Fruit fly (Drosophila melanogaster): ENCODE measurements around the gene Top1.

Top1 gene

DNA sequence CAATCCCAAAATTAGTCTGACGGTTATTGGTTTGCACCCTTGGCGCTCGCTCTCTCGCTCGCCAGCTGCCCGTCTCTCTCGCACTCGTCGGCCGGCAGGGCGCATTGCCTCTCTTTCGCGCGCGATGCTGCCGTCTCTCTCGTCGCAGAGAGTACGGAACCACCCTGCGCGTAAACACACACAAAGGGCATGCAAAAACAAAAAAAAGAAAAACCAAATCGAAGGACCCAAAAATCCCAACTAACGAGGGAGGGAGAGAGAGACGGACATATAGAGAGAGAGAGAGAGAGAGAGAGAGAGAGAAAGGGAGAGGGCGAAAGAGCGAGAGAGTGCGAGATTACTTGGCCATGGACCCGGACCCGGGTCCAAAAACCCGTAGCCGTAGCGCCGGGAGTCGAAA is 37.1 kb downstream of the Top1 start:
- peak; percentile 95 for TF ChIP-seq Nf-YB (GFP tag; optimal IDR thresholded peaks at IDR 0.05)
- TF ChIP-seq cad (GFP tag; optimal IDR thresholded peaks at IDR 0.05) = no peak
- no peak for TF ChIP-seq phol (tag; optimal IDR thresholded peaks at IDR 0.05)
- no peak for TF ChIP-seq Dbx (GFP tag; IDR thresholded peaks at IDR 0.05)
- TF ChIP-seq Ets65A (GFP tag) = peak; percentile 74
- no peak for TF ChIP-seq grn (GFP tag; optimal IDR thresholded peaks at IDR 0.05)
- TF ChIP-seq CG8281 (tag; optimal IDR thresholded peaks at IDR 0.05) = no peak
- 0 out of 2 replicates have a peak, but pooled peaks have one; percentile 24 for TF ChIP-seq Adf1 (GFP tag; IDR thresholded peaks at IDR 0.05)
- no peak for TF ChIP-seq CG18619 (GFP tag; optimal IDR thresholded peaks at IDR 0.05)
- TF ChIP-seq GATAe (GFP tag; conservative IDR thresholded peaks at IDR 0.05) = no peak
- TF ChIP-seq Trl (optimal IDR thresholded peaks at IDR 0.05) = peak; percentile 29 to 55
- TF ChIP-seq Trl (GFP tag; optimal IDR thresholded peaks at IDR 0.05) = no peak
- TF ChIP-seq CG30020 (tag; optimal IDR thresholded peaks at IDR 0.05) = no peak
- no peak for TF ChIP-seq ttk (GFP tag; IDR thresholded peaks at IDR 0.05)
- no peak for TF ChIP-seq lab (GFP tag; optimal IDR thresholded peaks at IDR 0.05)
- no peak for TF ChIP-seq Rfx (GFP tag; IDR thresholded peaks at IDR 0.05)
- TF ChIP-seq Hr39 (optimal IDR thresholded peaks at IDR 0.05) = peak; percentile 13
- TF ChIP-seq CG12659 (GFP tag; optimal IDR thresholded peaks at IDR 0.05) = no peak
- peak; percentile 31 for TF ChIP-seq CoRest (tag; optimal IDR thresholded peaks at IDR 0.05)
- TF ChIP-seq E2f1 (GFP tag; IDR thresholded peaks at IDR 0.05) = no peak
- no peak for TF ChIP-seq CG17829 (tag; optimal IDR thresholded peaks at IDR 0.05)
- no peak for TF ChIP-seq BEAF-32 (GFP tag; optimal IDR thresholded peaks at IDR 0.05)
- TF ChIP-seq Lim3 (GFP tag; IDR thresholded peaks at IDR 0.05) = no peak
- TF ChIP-seq CG9797 (GFP tag; optimal IDR thresholded peaks at IDR 0.05) = no peak
- TF ChIP-seq CG17568 (GFP tag; optimal IDR thresholded peaks at IDR 0.05) = no peak
- TF ChIP-seq CG2199 (GFP tag; IDR thresholded peaks at IDR 0.05) = 0 out of 3 replicates have a peak, but pooled peaks have one; percentile 33
- peak; percentile 97 for TF ChIP-seq Nf-YC (tag; optimal IDR thresholded peaks at IDR 0.05)
- TF ChIP-seq CG2678 (tag; optimal IDR thresholded peaks at IDR 0.05) = no peak
- no peak for TF ChIP-seq CG2889 (GFP tag; IDR thresholded peaks at IDR 0.05)
- no peak for TF ChIP-seq Dek (tag; optimal IDR thresholded peaks at IDR 0.05)
- TF ChIP-seq CG3407 (GFP tag; optimal IDR thresholded peaks at IDR 0.05) = no peak
- TF ChIP-seq CG6272 (GFP tag; IDR thresholded peaks at IDR 0.05) = no peak
- no peak for TF ChIP-seq Fer2 (tag; optimal IDR thresholded peaks at IDR 0.05)
- TF ChIP-seq CG17359 (tag; optimal IDR thresholded peaks at IDR 0.05) = no peak
- no peak for TF ChIP-seq wdn (GFP tag; IDR thresholded peaks at IDR 0.05)
- TF ChIP-seq CG8089 (GFP tag; optimal IDR thresholded peaks at IDR 0.05) = no peak
- peak; percentile 26 for TF ChIP-seq Deaf1 (tag; optimal IDR thresholded peaks at IDR 0.05)
- TF ChIP-seq Neu2 (GFP tag; optimal IDR thresholded peaks at IDR 0.05; ENCODE audit: borderline replicate concordance) = no peak
- TF ChIP-seq Lpt (GFP tag; optimal IDR thresholded peaks at IDR 0.05) = no peak
- no peak for TF ChIP-seq Gsc (GFP tag; IDR thresholded peaks at IDR 0.05)
- peak; percentile 99 for TF ChIP-seq ewg (GFP tag; optimal IDR thresholded peaks at IDR 0.05)
- no peak for TF ChIP-seq pita (GFP tag; optimal IDR thresholded peaks at IDR 0.05)
- no peak for TF ChIP-seq CG18764 (GFP tag; optimal IDR thresholded peaks at IDR 0.05)
- TF ChIP-seq CG15696 (tag; optimal IDR thresholded peaks at IDR 0.05) = no peak
- no peak for TF ChIP-seq CG10274 (GFP tag; optimal IDR thresholded peaks at IDR 0.05)
- TF ChIP-seq Asciz (GFP tag; optimal IDR thresholded peaks at IDR 0.05) = no peak
- no peak for TF ChIP-seq CG1602 (GFP tag; optimal IDR thresholded peaks at IDR 0.05)
- TF ChIP-seq CG6254 (GFP tag; optimal IDR thresholded peaks at IDR 0.05) = no peak
- peak; percentile 28 for TF ChIP-seq twi (tag; optimal IDR thresholded peaks at IDR 0.05)
- no peak for TF ChIP-seq tx (GFP tag; optimal IDR thresholded peaks at IDR 0.05)
- TF ChIP-seq nom (GFP tag; optimal IDR thresholded peaks at IDR 0.05) = no peak
- no peak for TF ChIP-seq emc (GFP tag; optimal IDR thresholded peaks at IDR 0.05)
- peak; percentile 87 for TF ChIP-seq CG8478 (optimal IDR thresholded peaks at IDR 0.05)
